Worm (Caenorhabditis elegans): ENCODE data around the gene exos-9.

Gene exos-9

ce11 chrIII:7152569-7152968 is 45.3 kb downstream of the exos-9 start:
- TF ChIP-seq fos-1 (tag; optimal IDR thresholded peaks at IDR 0.05): peak; percentile 0
- no peak for TF ChIP-seq gmeb-1 (tag; optimal IDR thresholded peaks at IDR 0.05)
- TF ChIP-seq nhr-25 (tag; optimal IDR thresholded peaks at IDR 0.05): peak; percentile 56
- TF ChIP-seq sma-9 (GFP tag; optimal IDR thresholded peaks at IDR 0.05): no peak
- TF ChIP-seq sma-9 (tag; optimal IDR thresholded peaks at IDR 0.05): no peak
- TF ChIP-seq ama-1 (optimal IDR thresholded peaks at IDR 0.05): no peak
- TF ChIP-seq F13H6.1 (tag; optimal IDR thresholded peaks at IDR 0.05): no peak
- TF ChIP-seq snpc-4 (tag; optimal IDR thresholded peaks at IDR 0.05): no peak
- TF ChIP-seq ztf-1 (GFP tag; conservative IDR thresholded peaks at IDR 0.05): no peak
- no peak for TF ChIP-seq elt-1 (tag; optimal IDR thresholded peaks at IDR 0.05)
- peak; percentile 26 for TF ChIP-seq egl-27 (tag; optimal IDR thresholded peaks at IDR 0.05)
- TF ChIP-seq skn-1 (tag; optimal IDR thresholded peaks at IDR 0.05): no peak
- peak; percentile 45 for TF ChIP-seq ztf-4 (tag; optimal IDR thresholded peaks at IDR 0.05)
- no peak for TF ChIP-seq elt-3 (tag; optimal IDR thresholded peaks at IDR 0.05)
- no peak for TF ChIP-seq nhr-12 (tag; optimal IDR thresholded peaks at IDR 0.05)
- TF ChIP-seq zag-1 (tag; optimal IDR thresholded peaks at IDR 0.05): no peak
- no peak for TF ChIP-seq unc-39 (tag; optimal IDR thresholded peaks at IDR 0.05)
- no peak for TF ChIP-seq lin-13 (GFP tag; optimal IDR thresholded peaks at IDR 0.05)
- TF ChIP-seq lin-39 (tag; optimal IDR thresholded peaks at IDR 0.05): no peak
- TF ChIP-seq ztf-11 (tag; optimal IDR thresholded peaks at IDR 0.05): no peak
- TF ChIP-seq sem-4 (tag; optimal IDR thresholded peaks at IDR 0.05): no peak
- no peak for TF ChIP-seq nhr-6 (tag; optimal IDR thresholded peaks at IDR 0.05)
- no peak for TF ChIP-seq dmd-4 (tag; optimal IDR thresholded peaks at IDR 0.05)

- TF ChIP-seq F13H6.1 (tag; optimal IDR thresholded peaks at IDR 0.05): no peak
- no peak for TF ChIP-seq egl-27 (tag; optimal IDR thresholded peaks at IDR 0.05)
- no peak for TF ChIP-seq mdl-1 (tag; optimal IDR thresholded peaks at IDR 0.05)
- no peak for TF ChIP-seq C34F6.9 (tag; optimal IDR thresholded peaks at IDR 0.05)
- TF ChIP-seq nhr-237 (tag; optimal IDR thresholded peaks at IDR 0.05): no peak
Observed at ce11 chrIII:7150162-7150561, 47.7 kb downstream of the exos-9 start.

- TF ChIP-seq C34F6.9 (tag; optimal IDR thresholded peaks at IDR 0.05): no peak
- TF ChIP-seq zag-1 (tag; optimal IDR thresholded peaks at IDR 0.05): no peak
- TF ChIP-seq mbf-1 (tag; optimal IDR thresholded peaks at IDR 0.05): no peak
- no peak for TF ChIP-seq crh-2 (tag; optimal IDR thresholded peaks at IDR 0.05)
- no peak for TF ChIP-seq sma-9 (GFP tag; optimal IDR thresholded peaks at IDR 0.05)
- TF ChIP-seq sma-9 (tag; optimal IDR thresholded peaks at IDR 0.05): no peak
- no peak for TF ChIP-seq egl-27 (tag; optimal IDR thresholded peaks at IDR 0.05)
- TF ChIP-seq nhr-25 (tag; optimal IDR thresholded peaks at IDR 0.05): no peak
- TF ChIP-seq ZK546.5 (tag; optimal IDR thresholded peaks at IDR 0.05): no peak
- no peak for TF ChIP-seq mdl-1 (tag; optimal IDR thresholded peaks at IDR 0.05)
- TF ChIP-seq sem-4 (tag; optimal IDR thresholded peaks at IDR 0.05): no peak
- TF ChIP-seq unc-39 (tag; optimal IDR thresholded peaks at IDR 0.05): no peak
- TF ChIP-seq nhr-10 (tag; optimal IDR thresholded peaks at IDR 0.05): no peak
Observed at ce11 chrIII:7148191-7148590, 49.7 kb downstream of the exos-9 start.

DNA sequence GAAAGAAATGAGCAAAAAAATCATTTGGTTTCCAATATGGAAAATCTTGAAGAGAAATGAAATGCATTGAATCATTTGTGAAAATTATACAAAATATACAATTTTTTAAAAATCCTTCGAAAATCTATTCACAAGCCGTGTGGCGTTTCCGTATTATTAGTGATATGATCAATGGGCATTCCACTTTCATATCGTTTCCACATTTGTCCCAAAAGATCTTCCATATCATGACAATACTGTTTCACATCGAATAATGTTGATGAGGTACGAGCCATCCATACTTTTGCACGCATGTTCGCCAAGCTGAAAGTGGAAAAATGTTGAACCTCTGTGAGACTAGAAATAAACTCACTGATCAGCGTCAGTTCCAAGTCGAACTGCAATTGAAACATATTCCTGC is 51.5 kb downstream of the exos-9 start:
- no peak for TF ChIP-seq nhr-21 (tag; optimal IDR thresholded peaks at IDR 0.05)
- TF ChIP-seq elt-3 (tag; optimal IDR thresholded peaks at IDR 0.05): no peak
- no peak for TF ChIP-seq snpc-4 (tag; optimal IDR thresholded peaks at IDR 0.05)
- TF ChIP-seq lin-13 (GFP tag; optimal IDR thresholded peaks at IDR 0.05): no peak

Measured in whole organism, L2 larva.